Worm (Caenorhabditis elegans): ENCODE data around the gene nrde-1.

The nrde-1 gene

DNA sequence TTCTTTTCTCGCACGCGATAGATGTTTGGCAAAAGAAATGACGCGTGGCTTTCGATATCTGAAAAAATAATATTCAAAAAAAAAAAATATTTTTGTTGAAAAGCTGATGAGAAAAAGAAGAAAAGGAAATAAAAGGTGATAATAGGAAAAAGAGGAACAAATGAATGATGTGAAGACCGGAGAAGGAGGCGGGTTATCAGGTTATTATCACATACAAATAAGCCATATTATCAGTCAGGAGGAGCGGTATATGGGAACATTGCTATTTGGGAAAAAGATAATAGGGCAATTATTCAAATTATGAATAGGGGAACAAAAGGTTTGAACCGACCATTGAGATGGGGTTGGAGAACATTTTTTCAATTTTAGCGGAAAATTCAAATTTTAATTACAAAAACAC is 39.1 kb upstream of the nrde-1 start:
- TF ChIP-seq F37D6.2 (tag; optimal IDR thresholded peaks at IDR 0.05) (no peak), vab-7 (GFP tag; IDR thresholded peaks at IDR 0.05) (no peak), mes-2 (tag; optimal IDR thresholded peaks at IDR 0.05; ENCODE audit: poor library complexity, severe bottlenecking) (no peak), hlh-11 (tag; optimal IDR thresholded peaks at IDR 0.05) (no peak), dmd-6 (GFP tag; IDR thresholded peaks at IDR 0.05) (no peak), egl-43 (GFP tag; IDR thresholded peaks at IDR 0.05) (no peak), lir-3 (tag; optimal IDR thresholded peaks at IDR 0.05) (no peak)

- no peak for TF ChIP-seq nhr-28 (tag; optimal IDR thresholded peaks at IDR 0.05)
- TF ChIP-seq snpc-1.2 (GFP tag; IDR thresholded peaks at IDR 0.05), result no peak
- TF ChIP-seq F10B5.3 (tag; optimal IDR thresholded peaks at IDR 0.05), result no peak
- TF ChIP-seq ces-1 (GFP tag; optimal IDR thresholded peaks at IDR 0.05), result no peak
- TF ChIP-seq dmd-6 (GFP tag; IDR thresholded peaks at IDR 0.05), result no peak
- no peak for TF ChIP-seq duxl-1 (tag; optimal IDR thresholded peaks at IDR 0.05; ENCODE audit: poor library complexity)
- TF ChIP-seq dpl-1 (GFP tag; optimal IDR thresholded peaks at IDR 0.05), result no peak
- TF ChIP-seq unc-62 (GFP tag; optimal IDR thresholded peaks at IDR 0.05 in 1 of 2), result no peak
- TF ChIP-seq unc-62 (tag; optimal IDR thresholded peaks at IDR 0.05), result no peak
- no peak for TF ChIP-seq R02D3.7 (tag; optimal IDR thresholded peaks at IDR 0.05)
- no peak for TF ChIP-seq aly-2 (tag; optimal IDR thresholded peaks at IDR 0.05)
- TF ChIP-seq zfp-3 (GFP tag; conservative IDR thresholded peaks at IDR 0.05), result no peak
- TF ChIP-seq cey-2 (tag; optimal IDR thresholded peaks at IDR 0.05; ENCODE audit: borderline replicate concordance, insufficient read depth), result no peak
- TF ChIP-seq ZK546.5 (tag; optimal IDR thresholded peaks at IDR 0.05), result no peak
- no peak for TF ChIP-seq mxl-2 (GFP tag; conservative IDR thresholded peaks at IDR 0.05)
- no peak for TF ChIP-seq zfp-2 (tag; optimal IDR thresholded peaks at IDR 0.05)
- TF ChIP-seq hlh-30 (tag; optimal IDR thresholded peaks at IDR 0.05; ENCODE audit: insufficient read depth), result no peak
- no peak for TF ChIP-seq Y105C5A.15 (GFP tag; IDR thresholded peaks at IDR 0.05)
- no peak for TF ChIP-seq lin-15B (tag; optimal IDR thresholded peaks at IDR 0.05)
- TF ChIP-seq saeg-2 (GFP tag; IDR thresholded peaks at IDR 0.05), result no peak
- TF ChIP-seq madf-9 (GFP tag; conservative IDR thresholded peaks at IDR 0.05), result no peak
Measured at ce11 chrIII:3675480-3675879, 37.8 kb upstream of the nrde-1 start.

- TF ChIP-seq zag-1 (tag; optimal IDR thresholded peaks at IDR 0.05) (no peak), dve-1 (tag; optimal IDR thresholded peaks at IDR 0.05; ENCODE audit: insufficient read depth) (peak; percentile 32), mdt-29 (GFP tag; IDR thresholded peaks at IDR 0.05) (no peak), lin-38 (GFP tag; IDR thresholded peaks at IDR 0.05) (0 out of 2 replicates have a peak, but pooled peaks have one; percentile 18), attf-4 (tag; optimal IDR thresholded peaks at IDR 0.05) (no peak), unc-130 (GFP tag; optimal IDR thresholded peaks at IDR 0.05) (no peak), mdl-1 (tag; optimal IDR thresholded peaks at IDR 0.05) (peak in 1 of 2 experiments; percentile 56), pha-4 (GFP tag; IDR thresholded peaks at IDR 0.05) (peak; percentile 52), pha-4 (tag; optimal IDR thresholded peaks at IDR 0.05) (no peak), dmd-8 (GFP tag; IDR thresholded peaks at IDR 0.05) (no peak), F26F4.8 (GFP tag; conservative IDR thresholded peaks at IDR 0.05) (no peak), ceh-44 (GFP tag; IDR thresholded peaks at IDR 0.05) (no peak), zip-2 (tag; optimal IDR thresholded peaks at IDR 0.05) (no peak), R02D3.7 (tag; optimal IDR thresholded peaks at IDR 0.05) (no peak), D1046.2 (GFP tag; IDR thresholded peaks at IDR 0.05) (no peak), zfp-2 (tag; optimal IDR thresholded peaks at IDR 0.05) (no peak), lin-15B (tag; optimal IDR thresholded peaks at IDR 0.05) (no peak), nhr-25 (tag; optimal IDR thresholded peaks at IDR 0.05; ENCODE audit: borderline replicate concordance, insufficient read depth) (no peak), php-3 (GFP tag; IDR thresholded peaks at IDR 0.05) (no peak), saeg-2 (GFP tag; IDR thresholded peaks at IDR 0.05) (peak; percentile 9; the same call in 1 of the 2 replicates), aly-2 (tag; optimal IDR thresholded peaks at IDR 0.05) (no peak), lir-3 (tag; optimal IDR thresholded peaks at IDR 0.05) (no peak), tra-1 (GFP tag; IDR thresholded peaks at IDR 0.05) (no peak), fkh-10 (GFP tag; optimal IDR thresholded peaks at IDR 0.05) (peak; percentile 93), hlh-11 (tag; optimal IDR thresholded peaks at IDR 0.05) (peak; percentile 78), nhr-41 (GFP tag; IDR thresholded peaks at IDR 0.05) (no peak), mxl-2 (GFP tag; conservative IDR thresholded peaks at IDR 0.05) (no peak), dmd-6 (GFP tag; IDR thresholded peaks at IDR 0.05) (no peak), T26A8.4 (GFP tag; IDR thresholded peaks at IDR 0.05) (peak; percentile 50; the same call in 1 of the 2 replicates)
Measured at ce11 chrIII:3677378-3677777, 35.9 kb upstream of the nrde-1 start.

All from whole organism, L4 larva.